Worm (Caenorhabditis elegans) whole organism, L2 larva: ENCODE results near the gene ints-11.

Source experiments
- C34F6.9 ChIP-seq: fragments of 150-350 bp; optimal IDR thresholded peaks from 2 replicates; lab custom pipeline; 2014; ENCODE audit warnings: missing biosample characterization, missing genetic modification characterization
- F13H6.1 ChIP-seq: sonication (generic microtip); optimal IDR thresholded peaks from 2 replicates; lab custom pipeline; 2016; ENCODE audit warnings: missing genetic modification characterization, missing compliant biosample characterization
- Y55F3AM.14 ChIP-seq: fragments of 200-800 bp; sonication (Bioruptor generic); optimal IDR thresholded peaks from 2 replicates; lab custom pipeline; 2018; ENCODE audit warnings: mild to moderate bottlenecking, missing genetic modification characterization, missing compliant biosample characterization
- alr-1 ChIP-seq: fragments of 150-350 bp; optimal IDR thresholded peaks from 2 replicates; lab custom pipeline; 2014; ENCODE audit warnings: missing biosample characterization, missing genetic modification characterization
- aly-2 ChIP-seq: fragments of 150-350 bp; optimal IDR thresholded peaks from 2 replicates; lab custom pipeline; 2014; ENCODE audit warnings: missing biosample characterization, missing genetic modification characterization
- blmp-1 ChIP-seq: sonication (generic microtip); optimal IDR thresholded peaks from 2 replicates; lab custom pipeline; 2017; ENCODE audit warnings: missing genetic modification characterization, mild to moderate bottlenecking, missing compliant biosample characterization, antibody characterized with exemption, moderate library complexity; ENCODE audit not compliant: insufficient read depth
- ceh-16 ChIP-seq: fragments of 150-350 bp; optimal IDR thresholded peaks from 2 replicates; lab custom pipeline; 2014; ENCODE audit warnings: missing biosample characterization, missing genetic modification characterization
- ceh-82 ChIP-seq: fragments of 150-350 bp; optimal IDR thresholded peaks from 2 replicates; lab custom pipeline; 2014; ENCODE audit warnings: missing biosample characterization, missing genetic modification characterization
- crh-2 ChIP-seq: sonication (generic microtip); optimal IDR thresholded peaks from 2 replicates; lab custom pipeline; 2017; ENCODE audit warnings: missing biosample characterization, missing genetic modification characterization
- dmd-4 ChIP-seq: sonication (generic microtip); optimal IDR thresholded peaks from 2 replicates; lab custom pipeline; 2017; ENCODE audit warnings: missing biosample characterization, missing genetic modification characterization
- egl-27 ChIP-seq: sonication (generic microtip); optimal IDR thresholded peaks from 3 replicates; lab custom pipeline; 2017; ENCODE audit warnings: missing biosample characterization, missing genetic modification reagents, missing genetic modification characterization
- elt-1 ChIP-seq: fragments of 150-350 bp; optimal IDR thresholded peaks from 2 replicates; lab custom pipeline; 2014; ENCODE audit warnings: missing biosample characterization, missing genetic modification characterization
- elt-3 ChIP-seq: sonication (generic microtip); optimal IDR thresholded peaks from 2 replicates; lab custom pipeline; 2017; ENCODE audit warnings: missing biosample characterization, missing genetic modification characterization
- fos-1 ChIP-seq: fragments of 150-350 bp; optimal IDR thresholded peaks from 2 replicates; lab custom pipeline; 2014; ENCODE audit warnings: missing biosample characterization, missing genetic modification characterization
- gmeb-1 ChIP-seq: fragments of 150-350 bp; optimal IDR thresholded peaks from 2 replicates; lab custom pipeline; 2014; ENCODE audit warnings: missing biosample characterization, missing genetic modification characterization
- lin-11 ChIP-seq: fragments of 150-350 bp; sonication (generic microtip); optimal IDR thresholded peaks from 2 replicates; lab custom pipeline; 2014; ENCODE audit warnings: missing biosample characterization, missing genetic modification characterization, inconsistent platforms, mixed read lengths
- lin-13 ChIP-seq: fragments of 150-350 bp; optimal IDR thresholded peaks from 2 replicates; lab custom pipeline; 2014; ENCODE audit warnings: missing biosample characterization, missing genetic modification reagents, missing genetic modification characterization
- lsy-2 ChIP-seq, 2 experiments: fragments of 150-350 bp in 1 of 2; sonication (generic microtip) in 1 of 2; optimal IDR thresholded peaks; 2 replicates each; lab custom pipeline; 2014 to 2017; ENCODE audit warnings: missing biosample characterization in 2 of 2, missing genetic modification characterization in 2 of 2
- mab-5 ChIP-seq: fragments of 150-350 bp; optimal IDR thresholded peaks from 2 replicates; lab custom pipeline; 2014; ENCODE audit warnings: missing biosample characterization, missing genetic modification characterization
- mbf-1 ChIP-seq: sonication (generic microtip); optimal IDR thresholded peaks from 2 replicates; lab custom pipeline; 2017; ENCODE audit warnings: missing biosample characterization, missing genetic modification characterization
- mdl-1 ChIP-seq, 2 experiments: fragments of 150-350 bp in 1 of 2; sonication (generic microtip) in 1 of 2; optimal IDR thresholded peaks; 2 replicates each; lab custom pipeline; 2017; ENCODE audit warnings: missing biosample characterization in 2 of 2, missing genetic modification characterization in 2 of 2
- nhr-10 ChIP-seq: sonication (generic microtip); optimal IDR thresholded peaks from 2 replicates; lab custom pipeline; 2017; ENCODE audit warnings: missing biosample characterization, missing genetic modification characterization
- nhr-11 ChIP-seq: fragments of 150-350 bp; optimal IDR thresholded peaks from 2 replicates; lab custom pipeline; 2014; ENCODE audit warnings: missing biosample characterization, missing genetic modification characterization
- nhr-129 ChIP-seq: fragments of 150-350 bp; optimal IDR thresholded peaks from 2 replicates; lab custom pipeline; 2014; ENCODE audit warnings: missing biosample characterization, missing genetic modification characterization
- nhr-21 ChIP-seq: fragments of 150-350 bp; optimal IDR thresholded peaks from 2 replicates; lab custom pipeline; 2014; ENCODE audit warnings: missing biosample characterization, missing genetic modification characterization
- nhr-23 ChIP-seq: fragments of 150-350 bp; optimal IDR thresholded peaks from 2 replicates; lab custom pipeline; 2014; ENCODE audit warnings: missing biosample characterization, missing genetic modification reagents, missing genetic modification characterization
- nhr-237 ChIP-seq: fragments of 150-350 bp; optimal IDR thresholded peaks from 2 replicates; lab custom pipeline; 2014; ENCODE audit warnings: missing biosample characterization, missing genetic modification characterization
- nhr-25 ChIP-seq: fragments of 150-350 bp; sonication (generic microtip); optimal IDR thresholded peaks from 3 replicates; lab custom pipeline; 2014; ENCODE audit warnings: missing biosample characterization, missing genetic modification characterization
- nhr-6 ChIP-seq: fragments of 150-350 bp; optimal IDR thresholded peaks from 2 replicates; lab custom pipeline; 2014; ENCODE audit warnings: missing biosample characterization, missing genetic modification characterization
- peb-1 ChIP-seq: fragments of 150-350 bp; optimal IDR thresholded peaks from 2 replicates; lab custom pipeline; 2014; ENCODE audit warnings: missing biosample characterization, missing genetic modification characterization
- sem-4 ChIP-seq: fragments of 150-350 bp; optimal IDR thresholded peaks from 2 replicates; lab custom pipeline; 2014; ENCODE audit warnings: missing biosample characterization, missing genetic modification reagents, missing genetic modification characterization
- skn-1 ChIP-seq: sonication (generic microtip); optimal IDR thresholded peaks from 2 replicates; lab custom pipeline; 2017; ENCODE audit warnings: missing biosample characterization, missing genetic modification characterization
- sma-3 ChIP-seq: sonication (generic microtip); optimal IDR thresholded peaks from 2 replicates; lab custom pipeline; 2016; ENCODE audit warnings: missing genetic modification reagents, missing genetic modification characterization, missing compliant biosample characterization
- sma-9 ChIP-seq, 2 experiments: fragments of 150-350 bp in 1 of 2; sonication (generic microtip) in 1 of 2; optimal IDR thresholded peaks; 2 replicates each; lab custom pipeline; 2014 to 2016; ENCODE audit warnings: missing genetic modification characterization in 2 of 2, mild to moderate bottlenecking in 1 of 2, missing biosample characterization in 1 of 2, missing compliant biosample characterization in 1 of 2, missing genetic modification reagents in 1 of 2, moderate library complexity in 1 of 2
- snpc-4 ChIP-seq: fragments of 150-350 bp; optimal IDR thresholded peaks from 2 replicates; lab custom pipeline; 2014; ENCODE audit warnings: missing biosample characterization, missing genetic modification characterization
- unc-39 ChIP-seq: fragments of 150-350 bp; optimal IDR thresholded peaks from 2 replicates; lab custom pipeline; 2014; ENCODE audit warnings: missing biosample characterization, missing genetic modification characterization
- unc-55 ChIP-seq: fragments of 150-350 bp; sonication (generic microtip); optimal IDR thresholded peaks from 3 replicates; lab custom pipeline; 2014; ENCODE audit warnings: missing biosample characterization, missing genetic modification reagents, missing genetic modification characterization
- unc-62 ChIP-seq: fragments of 150-350 bp; optimal IDR thresholded peaks from 2 replicates; lab custom pipeline; 2014; ENCODE audit warnings: missing biosample characterization, missing genetic modification reagents, missing genetic modification characterization
- zag-1 ChIP-seq: fragments of 150-350 bp; optimal IDR thresholded peaks from 2 replicates; lab custom pipeline; 2014; ENCODE audit warnings: missing biosample characterization, missing genetic modification characterization
- ztf-1 ChIP-seq: fragments of 200-800 bp; sonication (Bioruptor generic); conservative IDR thresholded peaks from 2 replicates; pipeline ENCODE4 v1.3.6; 2022; ENCODE audit warnings: missing genetic modification characterization, missing compliant biosample characterization
- ztf-11 ChIP-seq: sonication (generic microtip); optimal IDR thresholded peaks from 2 replicates; lab custom pipeline; 2017; ENCODE audit warnings: missing biosample characterization, missing genetic modification characterization
- ztf-4 ChIP-seq: fragments of 150-350 bp; optimal IDR thresholded peaks from 2 replicates; lab custom pipeline; 2014; ENCODE audit warnings: missing biosample characterization, missing genetic modification characterization

Gene ints-11

ce11 chrII:8130792-8131191 is 12.5 kb downstream of the ints-11 start:
- TF ChIP-seq skn-1 (tag; lab: Kevin White, UChicago) (no peak), sma-9 (GFP tag; optimal IDR thresholded peaks at IDR 0.05; lab: Kevin White, UChicago) (peak; percentile 0), sma-9 (tag; optimal IDR thresholded peaks at IDR 0.05; lab: Kevin White, UChicago) (no peak)

- no peak for TF ChIP-seq unc-39 (tag; lab: Kevin White, UChicago)
- no peak for TF ChIP-seq nhr-11
- peak; percentile 4 for TF ChIP-seq crh-2
- no peak for TF ChIP-seq nhr-237 (tag; lab: Kevin White, UChicago)
- peak; percentile 38 for TF ChIP-seq lin-13 (GFP tag; lab: Kevin White, UChicago)
- no peak for TF ChIP-seq sma-3 (GFP tag; lab: Kevin White, UChicago)
- TF ChIP-seq nhr-10 (tag; lab: Kevin White, UChicago) = no peak
- no peak for TF ChIP-seq nhr-23
- no peak for TF ChIP-seq mdl-1 (tag; optimal IDR thresholded peaks at IDR 0.05; lab: Kevin White, UChicago)
- TF ChIP-seq nhr-129 (tag; lab: Kevin White, UChicago) = peak; percentile 45
- TF ChIP-seq F13H6.1 (tag; lab: Kevin White, UChicago) = peak; percentile 67
- peak; percentile 72 for TF ChIP-seq mab-5 (tag; lab: Kevin White, UChicago)
- no peak for TF ChIP-seq aly-2 (tag; lab: Kevin White, UChicago)
- TF ChIP-seq sma-9 (GFP tag; optimal IDR thresholded peaks at IDR 0.05; lab: Kevin White, UChicago) = peak; percentile 70
- no peak for TF ChIP-seq sma-9 (tag; optimal IDR thresholded peaks at IDR 0.05; lab: Kevin White, UChicago)
- no peak for TF ChIP-seq zag-1 (tag; lab: Kevin White, UChicago)
- TF ChIP-seq lin-11 (tag; lab: Kevin White, UChicago) = no peak
- TF ChIP-seq C34F6.9 (tag; lab: Kevin White, UChicago) = peak; percentile 7
- TF ChIP-seq nhr-6 = no peak
- TF ChIP-seq ztf-11 (tag; lab: Kevin White, UChicago) = no peak
- TF ChIP-seq ztf-1 = no peak
- TF ChIP-seq lsy-2 (tag; optimal IDR thresholded peaks at IDR 0.05; lab: Kevin White, UChicago) = peak in 1 of 2 experiments; percentile 57
- TF ChIP-seq ztf-4 (tag; lab: Kevin White, UChicago) = no peak
- peak; percentile 43 for TF ChIP-seq ceh-16
- no peak for TF ChIP-seq nhr-21
Measured at ce11 chrII:8129495-8130010, 13.7 kb downstream of the ints-11 start, which contains the start of gene ulp-4. Gene ulp-4, plus strand, starts transcription at chrII:8129960.

ce11 chrII:8129040-8129387 is 14.3 kb downstream of the ints-11 start:
- peak; percentile 10 for TF ChIP-seq nhr-129 (tag; lab: Kevin White, UChicago)
- TF ChIP-seq C34F6.9 (tag; lab: Kevin White, UChicago) = no peak
- no peak for TF ChIP-seq ztf-4 (tag; lab: Kevin White, UChicago)
- no peak for TF ChIP-seq elt-1 (tag; lab: Kevin White, UChicago)
- TF ChIP-seq elt-3 = no peak
- no peak for TF ChIP-seq alr-1
- TF ChIP-seq sma-9 (GFP tag; optimal IDR thresholded peaks at IDR 0.05; lab: Kevin White, UChicago) = no peak
- TF ChIP-seq sma-9 (tag; optimal IDR thresholded peaks at IDR 0.05; lab: Kevin White, UChicago) = no peak
- peak; percentile 29 for TF ChIP-seq sem-4 (tag; lab: Kevin White, UChicago)
- no peak for TF ChIP-seq peb-1
- TF ChIP-seq aly-2 (tag; lab: Kevin White, UChicago) = no peak
- no peak for TF ChIP-seq dmd-4 (tag; lab: Kevin White, UChicago)
- TF ChIP-seq ceh-82 (tag; lab: Kevin White, UChicago) = no peak
- no peak for TF ChIP-seq sma-3 (GFP tag; lab: Kevin White, UChicago)

- TF ChIP-seq fos-1 = peak; percentile 29
- TF ChIP-seq nhr-6 = peak; percentile 84
- peak; percentile 26 for TF ChIP-seq gmeb-1 (tag; lab: Kevin White, UChicago)
- TF ChIP-seq ztf-4 (tag; lab: Kevin White, UChicago) = peak; percentile 45
- peak; percentile 56 for TF ChIP-seq sem-4 (tag; lab: Kevin White, UChicago)
- peak; percentile 81 for TF ChIP-seq crh-2
- TF ChIP-seq mbf-1 (tag; lab: Kevin White, UChicago) = no peak
- no peak for TF ChIP-seq skn-1 (tag; lab: Kevin White, UChicago)
- TF ChIP-seq C34F6.9 (tag; lab: Kevin White, UChicago) = peak; percentile 45
- peak; percentile 44 for TF ChIP-seq unc-55
- TF ChIP-seq ceh-16 = peak; percentile 58
- TF ChIP-seq snpc-4 (tag; lab: Kevin White, UChicago) = no peak
- peak; percentile 20 for TF ChIP-seq egl-27 (tag; lab: Kevin White, UChicago)
- TF ChIP-seq blmp-1 (tag; lab: Kevin White, UChicago) = peak; percentile 6
- TF ChIP-seq unc-62 (GFP tag; lab: Kevin White, UChicago) = peak; percentile 36
- TF ChIP-seq nhr-129 (tag; lab: Kevin White, UChicago) = peak; percentile 99
- TF ChIP-seq lsy-2 (tag; optimal IDR thresholded peaks at IDR 0.05; lab: Kevin White, UChicago) = peak; percentile 34 to 44
- no peak for TF ChIP-seq elt-1 (tag; lab: Kevin White, UChicago)
- TF ChIP-seq nhr-21 = peak; percentile 63
- TF ChIP-seq lin-13 (GFP tag; lab: Kevin White, UChicago) = peak; percentile 1
- TF ChIP-seq F13H6.1 (tag; lab: Kevin White, UChicago) = peak; percentile 64
- TF ChIP-seq Y55F3AM.14 (GFP tag; lab: Kevin White, UChicago) = no peak
- TF ChIP-seq sma-3 (GFP tag; lab: Kevin White, UChicago) = peak; percentile 40
- peak; percentile 92 for TF ChIP-seq nhr-25
- peak; percentile 95 for TF ChIP-seq sma-9 (GFP tag; optimal IDR thresholded peaks at IDR 0.05; lab: Kevin White, UChicago)
- TF ChIP-seq sma-9 (tag; optimal IDR thresholded peaks at IDR 0.05; lab: Kevin White, UChicago) = no peak
Measured at ce11 chrII:8128273-8129039, 14.8 kb downstream of the ints-11 start.
